Worm (Caenorhabditis elegans) whole organism, L2 larva: ENCODE data around the gene srh-25.

Experiments
- C34F6.9 ChIP-seq: fragments of 150-350 bp; optimal IDR thresholded peaks from 2 replicates; lab custom pipeline; 2014; ENCODE audit warnings: missing biosample characterization, missing genetic modification characterization
- F13H6.1 ChIP-seq: sonication (generic microtip); optimal IDR thresholded peaks from 2 replicates; lab custom pipeline; 2016; ENCODE audit warnings: missing genetic modification characterization, missing compliant biosample characterization
- Y55F3AM.14 ChIP-seq: fragments of 200-800 bp; sonication (Bioruptor generic); optimal IDR thresholded peaks from 2 replicates; lab custom pipeline; 2018; ENCODE audit warnings: mild to moderate bottlenecking, missing genetic modification characterization, missing compliant biosample characterization
- alr-1 ChIP-seq: fragments of 150-350 bp; optimal IDR thresholded peaks from 2 replicates; lab custom pipeline; 2014; ENCODE audit warnings: missing biosample characterization, missing genetic modification characterization
- aly-2 ChIP-seq: fragments of 150-350 bp; optimal IDR thresholded peaks from 2 replicates; lab custom pipeline; 2014; ENCODE audit warnings: missing biosample characterization, missing genetic modification characterization
- ama-1 ChIP-seq: fragments of 150-350 bp; optimal IDR thresholded peaks from 2 replicates; lab custom pipeline; 2018; ENCODE audit warnings: inconsistent platforms
- ceh-82 ChIP-seq: fragments of 150-350 bp; optimal IDR thresholded peaks from 2 replicates; lab custom pipeline; 2014; ENCODE audit warnings: missing biosample characterization, missing genetic modification characterization
- egl-27 ChIP-seq: sonication (generic microtip); optimal IDR thresholded peaks from 3 replicates; lab custom pipeline; 2017; ENCODE audit warnings: missing biosample characterization, missing genetic modification reagents, missing genetic modification characterization
- elt-3 ChIP-seq: sonication (generic microtip); optimal IDR thresholded peaks from 2 replicates; lab custom pipeline; 2017; ENCODE audit warnings: missing biosample characterization, missing genetic modification characterization
- fos-1 ChIP-seq: fragments of 150-350 bp; optimal IDR thresholded peaks from 2 replicates; lab custom pipeline; 2014; ENCODE audit warnings: missing biosample characterization, missing genetic modification characterization
- gmeb-1 ChIP-seq: fragments of 150-350 bp; optimal IDR thresholded peaks from 2 replicates; lab custom pipeline; 2014; ENCODE audit warnings: missing biosample characterization, missing genetic modification characterization
- lin-13 ChIP-seq: fragments of 150-350 bp; optimal IDR thresholded peaks from 2 replicates; lab custom pipeline; 2014; ENCODE audit warnings: missing biosample characterization, missing genetic modification reagents, missing genetic modification characterization
- lin-39 ChIP-seq: fragments of 150-350 bp; optimal IDR thresholded peaks from 2 replicates; lab custom pipeline; 2014; ENCODE audit warnings: missing biosample characterization, missing genetic modification reagents, missing genetic modification characterization
- lsy-2 ChIP-seq, 2 experiments: fragments of 150-350 bp in 1 of 2; sonication (generic microtip) in 1 of 2; optimal IDR thresholded peaks; 2 replicates each; lab custom pipeline; 2014 to 2017; ENCODE audit warnings: missing biosample characterization in 2 of 2, missing genetic modification characterization in 2 of 2
- mab-5 ChIP-seq: fragments of 150-350 bp; optimal IDR thresholded peaks from 2 replicates; lab custom pipeline; 2014; ENCODE audit warnings: missing biosample characterization, missing genetic modification characterization
- mdl-1 ChIP-seq, 2 experiments: fragments of 150-350 bp in 1 of 2; sonication (generic microtip) in 1 of 2; optimal IDR thresholded peaks; 2 replicates each; lab custom pipeline; 2017; ENCODE audit warnings: missing biosample characterization in 2 of 2, missing genetic modification characterization in 2 of 2
- nhr-10 ChIP-seq: sonication (generic microtip); optimal IDR thresholded peaks from 2 replicates; lab custom pipeline; 2017; ENCODE audit warnings: missing biosample characterization, missing genetic modification characterization
- nhr-11 ChIP-seq: fragments of 150-350 bp; optimal IDR thresholded peaks from 2 replicates; lab custom pipeline; 2014; ENCODE audit warnings: missing biosample characterization, missing genetic modification characterization
- nhr-129 ChIP-seq: fragments of 150-350 bp; optimal IDR thresholded peaks from 2 replicates; lab custom pipeline; 2014; ENCODE audit warnings: missing biosample characterization, missing genetic modification characterization
- nhr-21 ChIP-seq: fragments of 150-350 bp; optimal IDR thresholded peaks from 2 replicates; lab custom pipeline; 2014; ENCODE audit warnings: missing biosample characterization, missing genetic modification characterization
- nhr-23 ChIP-seq: fragments of 150-350 bp; optimal IDR thresholded peaks from 2 replicates; lab custom pipeline; 2014; ENCODE audit warnings: missing biosample characterization, missing genetic modification reagents, missing genetic modification characterization
- nhr-237 ChIP-seq: fragments of 150-350 bp; optimal IDR thresholded peaks from 2 replicates; lab custom pipeline; 2014; ENCODE audit warnings: missing biosample characterization, missing genetic modification characterization
- nhr-25 ChIP-seq: fragments of 150-350 bp; sonication (generic microtip); optimal IDR thresholded peaks from 3 replicates; lab custom pipeline; 2014; ENCODE audit warnings: missing biosample characterization, missing genetic modification characterization
- nhr-6 ChIP-seq: fragments of 150-350 bp; optimal IDR thresholded peaks from 2 replicates; lab custom pipeline; 2014; ENCODE audit warnings: missing biosample characterization, missing genetic modification characterization
- peb-1 ChIP-seq: fragments of 150-350 bp; optimal IDR thresholded peaks from 2 replicates; lab custom pipeline; 2014; ENCODE audit warnings: missing biosample characterization, missing genetic modification characterization
- sem-4 ChIP-seq: fragments of 150-350 bp; optimal IDR thresholded peaks from 2 replicates; lab custom pipeline; 2014; ENCODE audit warnings: missing biosample characterization, missing genetic modification reagents, missing genetic modification characterization
- skn-1 ChIP-seq: sonication (generic microtip); optimal IDR thresholded peaks from 2 replicates; lab custom pipeline; 2017; ENCODE audit warnings: missing biosample characterization, missing genetic modification characterization
- sma-3 ChIP-seq: sonication (generic microtip); optimal IDR thresholded peaks from 2 replicates; lab custom pipeline; 2016; ENCODE audit warnings: missing genetic modification reagents, missing genetic modification characterization, missing compliant biosample characterization
- sma-9 ChIP-seq, 2 experiments: fragments of 150-350 bp in 1 of 2; sonication (generic microtip) in 1 of 2; optimal IDR thresholded peaks; 2 replicates each; lab custom pipeline; 2014 to 2016; ENCODE audit warnings: missing genetic modification characterization in 2 of 2, mild to moderate bottlenecking in 1 of 2, missing biosample characterization in 1 of 2, missing compliant biosample characterization in 1 of 2, missing genetic modification reagents in 1 of 2, moderate library complexity in 1 of 2
- snpc-4 ChIP-seq: fragments of 150-350 bp; optimal IDR thresholded peaks from 2 replicates; lab custom pipeline; 2014; ENCODE audit warnings: missing biosample characterization, missing genetic modification characterization
- unc-62 ChIP-seq: fragments of 150-350 bp; optimal IDR thresholded peaks from 2 replicates; lab custom pipeline; 2014; ENCODE audit warnings: missing biosample characterization, missing genetic modification reagents, missing genetic modification characterization
- ztf-1 ChIP-seq: fragments of 200-800 bp; sonication (Bioruptor generic); conservative IDR thresholded peaks from 2 replicates; pipeline ENCODE4 v1.3.6; 2022; ENCODE audit warnings: missing genetic modification characterization, missing compliant biosample characterization
- ztf-4 ChIP-seq: fragments of 150-350 bp; optimal IDR thresholded peaks from 2 replicates; lab custom pipeline; 2014; ENCODE audit warnings: missing biosample characterization, missing genetic modification characterization

Gene srh-25

DNA sequence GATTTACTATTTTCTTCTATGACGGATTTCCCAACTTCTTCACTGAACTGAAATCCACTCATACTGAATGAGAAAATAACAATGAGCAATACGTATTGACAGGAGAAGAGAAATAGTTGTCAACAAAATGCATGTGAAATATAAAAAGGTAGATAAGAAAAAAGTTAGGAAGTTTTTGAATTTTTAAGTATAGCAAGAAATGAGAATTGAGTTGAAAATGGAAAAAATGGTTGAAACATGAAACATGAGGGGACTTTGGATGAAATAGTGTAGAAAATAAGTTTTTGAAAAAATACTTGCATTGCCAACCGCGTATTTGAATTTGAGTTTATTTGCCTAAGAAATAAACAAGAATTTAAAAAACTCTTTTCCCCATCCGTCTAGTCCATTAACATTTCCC is 13.3 kb upstream of the srh-25 start, which contains the start of the genes pals-38 and C54D10.9:
pals-38 (minus strand) TSS at position 101 of the 400 bp plus-strand sequence.
C54D10.9 (plus strand) TSS at position 259 of the 400 bp plus-strand sequence.
- TF ChIP-seq fos-1: no peak
- TF ChIP-seq mab-5: no peak
- TF ChIP-seq unc-62 (GFP tag; lab: Kevin White, UChicago): no peak
- no peak for TF ChIP-seq elt-3
- no peak for TF ChIP-seq ztf-4 (tag; lab: Kevin White, UChicago)
- no peak for TF ChIP-seq sem-4 (tag; lab: Kevin White, UChicago)
- no peak for TF ChIP-seq ama-1 (lab: Kevin White, UChicago)
- no peak for TF ChIP-seq egl-27 (tag; lab: Kevin White, UChicago)
- TF ChIP-seq mdl-1 (tag; optimal IDR thresholded peaks at IDR 0.05; lab: Kevin White, UChicago): no peak
- no peak for TF ChIP-seq nhr-25 (tag; lab: Kevin White, UChicago)
- no peak for TF ChIP-seq nhr-10 (tag; lab: Kevin White, UChicago)
- no peak for TF ChIP-seq peb-1 (tag; lab: Kevin White, UChicago)
- TF ChIP-seq C34F6.9 (tag; lab: Kevin White, UChicago): no peak
- TF ChIP-seq gmeb-1 (tag; lab: Kevin White, UChicago): no peak
- TF ChIP-seq nhr-21 (tag; lab: Kevin White, UChicago): no peak
- TF ChIP-seq nhr-23 (tag; lab: Kevin White, UChicago): no peak

DNA sequence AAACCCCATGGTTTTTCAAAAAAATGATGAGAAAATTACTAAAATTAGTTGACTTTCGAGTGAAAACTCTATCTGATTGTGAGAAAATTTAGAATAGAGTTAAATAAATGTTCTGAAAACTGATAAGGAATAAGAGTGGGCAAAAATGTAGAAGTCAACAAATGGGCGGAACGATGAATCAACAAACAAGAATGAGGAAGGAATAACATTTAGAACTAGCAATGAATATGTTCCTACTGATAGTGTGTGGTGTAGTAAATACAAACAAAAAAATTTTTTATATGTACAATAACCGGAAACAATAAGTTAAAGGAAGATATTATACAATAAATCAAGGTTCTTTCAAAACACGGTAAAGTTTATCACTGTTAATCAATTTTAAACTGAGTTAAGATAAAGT is 10.1 kb upstream of the srh-25 start, which contains the start of gene pals-39:
pals-39 (minus strand) TSS at position 101 of the 400 bp plus-strand sequence.
- no peak for TF ChIP-seq sma-9 (GFP tag; optimal IDR thresholded peaks at IDR 0.05; lab: Kevin White, UChicago)
- no peak for TF ChIP-seq sma-9 (tag; optimal IDR thresholded peaks at IDR 0.05; lab: Kevin White, UChicago)
- TF ChIP-seq fos-1: peak; percentile 21
- no peak for TF ChIP-seq snpc-4
- no peak for TF ChIP-seq lin-13
- no peak for TF ChIP-seq Y55F3AM.14 (GFP tag; lab: Kevin White, UChicago)
- no peak for TF ChIP-seq nhr-237 (tag; lab: Kevin White, UChicago)
- TF ChIP-seq lin-39 (tag; lab: Kevin White, UChicago): no peak
- TF ChIP-seq ztf-1: no peak
- TF ChIP-seq, all 48 proteins: peak for 1

DNA sequence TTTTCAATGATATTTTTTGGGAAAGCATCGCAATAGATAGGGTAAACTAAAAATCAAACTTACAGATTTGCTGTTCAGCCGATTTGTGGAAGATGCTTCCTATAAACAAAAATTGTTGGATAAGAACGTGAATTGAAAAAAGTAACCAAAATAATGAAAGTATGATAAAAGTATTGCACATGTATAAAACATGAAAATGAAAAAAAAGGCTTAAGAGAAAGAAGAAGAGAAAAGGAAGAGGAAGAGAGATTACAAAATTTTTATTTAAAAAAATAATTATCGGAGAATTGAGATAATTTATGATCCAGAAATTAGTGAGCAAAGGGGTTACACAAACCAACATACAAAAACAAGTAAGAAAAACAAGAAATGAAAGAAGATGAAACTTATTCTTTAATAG is 7.8 kb upstream of the srh-25 start, which contains the start of gene pals-37:
pals-37 (minus strand) TSS at position 101 of the 400 bp plus-strand sequence.
- TF ChIP-seq nhr-10 (tag; lab: Kevin White, UChicago): no peak
- TF ChIP-seq nhr-23 (tag; lab: Kevin White, UChicago): no peak
- no peak for TF ChIP-seq snpc-4
- TF ChIP-seq sma-9 (GFP tag; optimal IDR thresholded peaks at IDR 0.05; lab: Kevin White, UChicago): no peak
- no peak for TF ChIP-seq sma-9 (tag; optimal IDR thresholded peaks at IDR 0.05; lab: Kevin White, UChicago)
- TF ChIP-seq ceh-82 (tag; lab: Kevin White, UChicago): no peak

DNA sequence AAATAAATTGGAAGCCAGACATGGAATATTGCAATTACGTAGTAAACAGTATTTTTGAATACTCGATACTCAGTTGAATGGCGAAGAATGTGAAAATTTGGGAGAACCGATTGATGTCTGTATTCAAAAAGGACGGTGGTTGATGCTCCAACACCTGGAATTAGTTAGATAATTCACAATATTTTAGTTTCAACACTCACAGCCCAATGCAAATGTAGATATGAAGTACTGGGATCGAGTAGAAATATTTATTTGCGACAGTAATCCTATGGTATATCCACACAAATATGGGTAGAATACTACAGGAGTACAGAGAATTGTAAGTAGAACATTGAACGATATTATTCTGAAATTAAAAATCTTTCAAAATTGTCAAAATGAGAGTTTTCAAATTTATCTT is 512 bp downstream of the srh-25 start:
- TF ChIP-seq alr-1 (tag; lab: Kevin White, UChicago): no peak
- no peak for TF ChIP-seq elt-3
- no peak for TF ChIP-seq ztf-1
- TF ChIP-seq egl-27 (tag; lab: Kevin White, UChicago): no peak
- no peak for TF ChIP-seq nhr-129 (tag; lab: Kevin White, UChicago)
- TF ChIP-seq sma-3 (GFP tag; lab: Kevin White, UChicago): no peak
- no peak for TF ChIP-seq mdl-1 (tag; optimal IDR thresholded peaks at IDR 0.05; lab: Kevin White, UChicago)
- no peak for TF ChIP-seq lsy-2 (tag; optimal IDR thresholded peaks at IDR 0.05; lab: Kevin White, UChicago)
- TF ChIP-seq aly-2 (tag; lab: Kevin White, UChicago): no peak
- TF ChIP-seq skn-1 (tag; lab: Kevin White, UChicago): no peak
- no peak for TF ChIP-seq nhr-11 (tag; lab: Kevin White, UChicago)
- no peak for TF ChIP-seq nhr-23 (tag; lab: Kevin White, UChicago)
- no peak for TF ChIP-seq snpc-4
- TF ChIP-seq fos-1: no peak
- TF ChIP-seq F13H6.1 (tag; lab: Kevin White, UChicago): no peak

DNA sequence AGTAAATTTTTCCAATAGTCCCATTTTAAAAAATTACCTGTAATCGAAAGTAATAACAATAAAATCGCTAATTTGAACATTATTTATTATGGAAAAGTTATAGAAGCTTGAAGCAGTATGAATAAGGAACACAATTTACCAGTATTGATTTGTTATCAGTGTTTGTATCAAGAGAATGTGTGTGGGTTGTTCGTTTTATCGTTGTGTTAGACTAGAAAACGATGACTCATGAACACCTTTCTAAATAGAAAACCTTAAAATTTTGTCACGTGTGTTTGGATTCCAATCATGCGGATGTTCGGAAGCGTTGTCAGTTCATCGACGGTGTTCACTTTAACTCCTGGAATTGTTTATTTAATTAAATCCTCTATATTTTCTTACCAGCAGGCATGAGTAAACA is 1.5 kb downstream of the srh-25 start, which contains the start of gene C54D10.13:
C54D10.13 (minus strand) TSS at position 179 of the 400 bp plus-strand sequence.
- no peak for TF ChIP-seq nhr-6 (tag; lab: Kevin White, UChicago)
- TF ChIP-seq ama-1 (lab: Kevin White, UChicago): no peak
- peak; percentile 67 for TF ChIP-seq fos-1
- no peak for TF ChIP-seq nhr-129 (tag; lab: Kevin White, UChicago)
